Worm (Caenorhabditis elegans) whole organism, L1 larva: Measurements from ENCODE around the gene clc-28.

Experiments
- C04F5.9 ChIP-seq: sonication (generic microtip); optimal IDR thresholded peaks from 2 replicates; lab custom pipeline; 2016; ENCODE audit warnings: missing genetic modification characterization, missing compliant biosample characterization
- C16A3.4 ChIP-seq: fragments of 150-350 bp; optimal IDR thresholded peaks from 2 replicates; lab custom pipeline; 2014; ENCODE audit warnings: missing biosample characterization, missing genetic modification characterization
- aha-1 ChIP-seq: fragments of 150-350 bp; optimal IDR thresholded peaks from 2 replicates; lab custom pipeline; 2014; ENCODE audit warnings: missing biosample characterization, missing genetic modification characterization
- ceh-63 ChIP-seq: fragments of 200-800 bp; sonication (Bioruptor generic); optimal IDR thresholded peaks from 2 replicates; lab custom pipeline; 2018; ENCODE audit warnings: mild to moderate bottlenecking, missing genetic modification characterization, missing compliant biosample characterization
- ceh-88 ChIP-seq: fragments of 200-800 bp; sonication (Bioruptor generic); IDR thresholded peaks from 2 replicates; pipeline ENCODE4 v1.3.6; 2022; ENCODE audit warnings: missing genetic modification characterization, missing compliant biosample characterization
- ces-1 ChIP-seq: fragments of 150-350 bp; optimal IDR thresholded peaks from 2 replicates; lab custom pipeline; 2014; ENCODE audit warnings: missing biosample characterization, missing genetic modification reagents, missing genetic modification characterization
- dpl-1 ChIP-seq, 3 experiments: fragments of 150-350 bp in 2 of 3; sonication (generic microtip) in 1 of 3; optimal IDR thresholded peaks; 2 replicates each; lab custom pipeline; 2014 to 2017; ENCODE audit warnings: missing biosample characterization in 3 of 3, missing genetic modification characterization in 3 of 3, missing genetic modification reagents in 3 of 3
- dsc-1 ChIP-seq: sonication (generic microtip); optimal IDR thresholded peaks from 2 replicates; lab custom pipeline; 2016; ENCODE audit warnings: mild to moderate bottlenecking, missing genetic modification characterization, missing compliant biosample characterization
- efl-1 ChIP-seq, 4 experiments: fragments of 150-350 bp; optimal IDR thresholded peaks in 3 of 4; peaks in 1 of 4; 1 replicate in 1 of 4; 2 replicates in 3 of 4; lab custom pipeline; 2014; ENCODE audit warnings: missing biosample characterization in 2 of 4, missing genetic modification characterization in 2 of 4, missing genetic modification reagents in 2 of 4
- efl-3 ChIP-seq: fragments of 200-800 bp; sonication (Bioruptor generic); optimal IDR thresholded peaks from 2 replicates; lab custom pipeline; 2018; ENCODE audit warnings: mild to moderate bottlenecking, missing genetic modification characterization, missing compliant biosample characterization
- egl-13 ChIP-seq: sonication (generic microtip); optimal IDR thresholded peaks from 2 replicates; lab custom pipeline; 2016; ENCODE audit warnings: missing genotype, missing genetic modification reagents, missing genetic modification characterization, missing compliant biosample characterization
- elt-2 ChIP-seq: sonication (generic microtip); optimal IDR thresholded peaks from 2 replicates; lab custom pipeline; 2016; ENCODE audit warnings: missing genetic modification characterization, mild to moderate bottlenecking, inconsistent platforms, missing compliant biosample characterization, missing genetic modification reagents
- ets-5 ChIP-seq: fragments of 200-800 bp; sonication (Bioruptor generic); IDR thresholded peaks from 2 replicates; pipeline ENCODE4 v1.3.6; 2022; ENCODE audit warnings: missing genetic modification characterization, missing compliant biosample characterization
- fkh-10 ChIP-seq: sonication (generic microtip); optimal IDR thresholded peaks from 2 replicates; lab custom pipeline; 2017; ENCODE audit warnings: missing biosample characterization, missing genetic modification reagents, missing genetic modification characterization
- hlh-4 ChIP-seq: sonication (generic microtip); optimal IDR thresholded peaks from 2 replicates; lab custom pipeline; 2016; ENCODE audit warnings: mild to moderate bottlenecking, missing genetic modification characterization, missing compliant biosample characterization
- jun-1 ChIP-seq: fragments of 150-350 bp; optimal IDR thresholded peaks from 2 replicates; lab custom pipeline; 2014; ENCODE audit warnings: missing biosample characterization, missing genetic modification reagents, missing genetic modification characterization
- lin-14 ChIP-seq: fragments of 200-800 bp; sonication (Bioruptor generic); optimal IDR thresholded peaks from 2 replicates; lab custom pipeline; 2018; ENCODE audit warnings: mild to moderate bottlenecking, missing genetic modification characterization, moderate library complexity, missing compliant biosample characterization
- lin-35 ChIP-seq, 2 experiments: fragments of 150-350 bp; optimal IDR thresholded peaks; 2 replicates each; lab custom pipeline; 2014; ENCODE audit warnings: missing biosample characterization in 2 of 2, missing genetic modification characterization in 2 of 2, missing genetic modification reagents in 2 of 2
- mdl-1 ChIP-seq, 2 experiments: fragments of 150-350 bp; optimal IDR thresholded peaks; 2 replicates each; lab custom pipeline; 2014 to 2017; ENCODE audit warnings: missing biosample characterization in 2 of 2, missing genetic modification characterization in 2 of 2, inconsistent platforms in 1 of 2
- mef-2 ChIP-seq: fragments of 150-350 bp; optimal IDR thresholded peaks from 2 replicates; lab custom pipeline; 2014; ENCODE audit warnings: missing biosample characterization, missing genetic modification characterization
- mep-1 ChIP-seq: fragments of 150-350 bp; optimal IDR thresholded peaks from 2 replicates; lab custom pipeline; 2014; ENCODE audit warnings: missing biosample characterization, missing genetic modification characterization
- nhr-11 ChIP-seq: fragments of 150-350 bp; optimal IDR thresholded peaks from 2 replicates; lab custom pipeline; 2014; ENCODE audit warnings: missing biosample characterization, missing genetic modification characterization
- nhr-19 ChIP-seq: fragments of 200-800 bp; sonication (Bioruptor generic); conservative IDR thresholded peaks from 2 replicates; pipeline ENCODE4 v1.3.6; 2022; ENCODE audit warnings: missing genetic modification characterization, missing compliant biosample characterization
- nhr-20 ChIP-seq: sonication (generic microtip); optimal IDR thresholded peaks from 2 replicates; lab custom pipeline; 2016; ENCODE audit warnings: mild to moderate bottlenecking, missing genetic modification characterization, missing compliant biosample characterization
- nhr-28 ChIP-seq: fragments of 150-350 bp; optimal IDR thresholded peaks from 2 replicates; lab custom pipeline; 2014; ENCODE audit warnings: missing biosample characterization, missing genetic modification characterization
- nhr-76 ChIP-seq: sonication (generic microtip); optimal IDR thresholded peaks from 2 replicates; lab custom pipeline; 2017; ENCODE audit warnings: missing biosample characterization, missing genetic modification characterization
- nhr-77 ChIP-seq: fragments of 150-350 bp; optimal IDR thresholded peaks from 2 replicates; lab custom pipeline; 2014; ENCODE audit warnings: missing biosample characterization, missing genetic modification characterization
- nhr-84 ChIP-seq: sonication (generic microtip); optimal IDR thresholded peaks from 2 replicates; lab custom pipeline; 2017; ENCODE audit warnings: missing biosample characterization, missing genetic modification characterization
- nhr-90 ChIP-seq: sonication (generic microtip); optimal IDR thresholded peaks from 2 replicates; lab custom pipeline; 2016; ENCODE audit warnings: mild to moderate bottlenecking, missing genetic modification characterization, missing compliant biosample characterization; ENCODE audit not compliant: poor library complexity
- pax-3 ChIP-seq: fragments of 200-800 bp; sonication (Bioruptor generic); optimal IDR thresholded peaks from 2 replicates; lab custom pipeline; 2018; ENCODE audit warnings: mild to moderate bottlenecking, missing genetic modification characterization, moderate library complexity, missing compliant biosample characterization
- rnt-1 ChIP-seq: sonication (generic microtip); optimal IDR thresholded peaks from 2 replicates; lab custom pipeline; 2016; ENCODE audit warnings: mild to moderate bottlenecking, missing genetic modification characterization, moderate library complexity, missing compliant biosample characterization
- sox-4 ChIP-seq: sonication (generic microtip); optimal IDR thresholded peaks from 2 replicates; lab custom pipeline; 2016; ENCODE audit warnings: missing genetic modification characterization, missing compliant biosample characterization
- sptf-1 ChIP-seq: fragments of 150-350 bp; optimal IDR thresholded peaks from 2 replicates; lab custom pipeline; 2014; ENCODE audit warnings: missing biosample characterization, missing genetic modification characterization
- sup-37 ChIP-seq: fragments of 200-800 bp; sonication (Bioruptor generic); optimal IDR thresholded peaks from 2 replicates; lab custom pipeline; 2018; ENCODE audit warnings: mild to moderate bottlenecking, missing genetic modification characterization, missing compliant biosample characterization
- tlp-1 ChIP-seq: fragments of 150-350 bp; optimal IDR thresholded peaks from 2 replicates; lab custom pipeline; 2014; ENCODE audit warnings: missing biosample characterization, missing genetic modification characterization
- unc-130 ChIP-seq: fragments of 150-350 bp; optimal IDR thresholded peaks from 2 replicates; lab custom pipeline; 2017; ENCODE audit warnings: missing biosample characterization, missing genetic modification characterization, inconsistent platforms
- unc-30 ChIP-seq: sonication (generic microtip); optimal IDR thresholded peaks from 2 replicates; lab custom pipeline; 2017; ENCODE audit warnings: missing biosample characterization, missing genetic modification characterization
- unc-62 ChIP-seq: fragments of 150-350 bp; optimal IDR thresholded peaks from 2 replicates; lab custom pipeline; 2014; ENCODE audit warnings: missing biosample characterization, missing genetic modification reagents, missing genetic modification characterization
- unc-86 ChIP-seq: sonication (generic microtip); optimal IDR thresholded peaks from 2 replicates; lab custom pipeline; 2016; ENCODE audit warnings: missing genetic modification characterization, missing compliant biosample characterization
- unc-98 ChIP-seq: fragments of 200-800 bp; sonication (Bioruptor generic); IDR thresholded peaks from 2 replicates; pipeline ENCODE4 v1.3.6; 2022; ENCODE audit warnings: missing genetic modification characterization, missing compliant biosample characterization
- vab-15 ChIP-seq: sonication (generic microtip); optimal IDR thresholded peaks from 2 replicates; lab custom pipeline; 2017; ENCODE audit warnings: missing genotype, mild to moderate bottlenecking, missing genetic modification characterization, missing compliant biosample characterization
- xbp-1 ChIP-seq: sonication (generic microtip); optimal IDR thresholded peaks from 2 replicates; lab custom pipeline; 2016; ENCODE audit warnings: missing genetic modification characterization, missing compliant biosample characterization
- zag-1 ChIP-seq: fragments of 150-350 bp; optimal IDR thresholded peaks from 2 replicates; lab custom pipeline; 2014; ENCODE audit warnings: missing biosample characterization, missing genetic modification characterization
- zip-4 ChIP-seq: fragments of 200-800 bp; sonication (Bioruptor generic); optimal IDR thresholded peaks from 2 replicates; lab custom pipeline; 2018; ENCODE audit warnings: mild to moderate bottlenecking, missing genetic modification characterization, moderate library complexity, missing compliant biosample characterization
- ztf-11 ChIP-seq, 2 experiments: sonication (generic microtip); optimal IDR thresholded peaks; 2 replicates each; lab custom pipeline; 2016 to 2017; ENCODE audit warnings: missing genetic modification characterization in 2 of 2, missing biosample characterization in 1 of 2, missing compliant biosample characterization in 1 of 2

clc-28 gene

ce11 chrIII:8325574-8326513, 13.4 kb downstream of the clc-28 start, which contains the start of gene ZC262.13:
Gene ZC262.13, plus strand, starts transcription at chrIII:8326214.
- peak; percentile 82 for TF ChIP-seq elt-2 (tag; lab: Kevin White, UChicago)
- TF ChIP-seq C16A3.4 (tag; lab: Kevin White, UChicago) = no peak
- TF ChIP-seq lin-35 (GFP tag; optimal IDR thresholded peaks at IDR 0.05; lab: Kevin White, UChicago) = peak in 1 of 2 experiments; percentile 20
- no peak for TF ChIP-seq efl-1 (optimal IDR thresholded peaks at IDR 0.05; lab: Kevin White, UChicago)
- peak in 1 of 2 experiments; percentile 70 for TF ChIP-seq efl-1 (GFP tag; optimal IDR thresholded peaks at IDR 0.05 in 1 of 2; lab: Kevin White, UChicago)

DNA sequence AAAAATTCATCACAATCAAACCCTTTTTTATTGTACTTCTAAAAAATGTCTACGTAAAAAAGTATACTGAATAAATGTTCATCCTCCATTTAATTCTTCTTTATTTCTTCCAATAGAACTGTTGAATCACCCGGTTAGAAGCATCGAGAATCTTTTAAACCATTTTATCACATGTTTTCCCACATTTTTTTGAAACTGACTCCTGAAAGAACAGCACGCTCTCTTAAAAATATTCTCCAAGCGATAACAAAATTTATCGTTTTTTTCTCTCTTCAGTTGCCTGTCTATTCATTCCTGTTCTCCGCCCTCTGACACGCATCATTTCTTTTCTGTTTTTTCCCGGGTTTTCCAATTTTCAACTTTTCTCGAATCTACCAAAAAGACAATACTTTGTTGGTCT, 14.9 kb downstream of the clc-28 start, which contains the start of gene F10E9.12:
F10E9.12 (plus strand) TSS at position 131 of the 400 bp plus-strand sequence.
- TF ChIP-seq efl-1 (optimal IDR thresholded peaks at IDR 0.05; lab: Kevin White, UChicago) = no peak
- TF ChIP-seq efl-1 (GFP tag; optimal IDR thresholded peaks at IDR 0.05 in 1 of 2; lab: Kevin White, UChicago) = peak in 1 of 2 experiments; percentile 34
- TF ChIP-seq jun-1 (tag; lab: Kevin White, UChicago) = no peak

DNA sequence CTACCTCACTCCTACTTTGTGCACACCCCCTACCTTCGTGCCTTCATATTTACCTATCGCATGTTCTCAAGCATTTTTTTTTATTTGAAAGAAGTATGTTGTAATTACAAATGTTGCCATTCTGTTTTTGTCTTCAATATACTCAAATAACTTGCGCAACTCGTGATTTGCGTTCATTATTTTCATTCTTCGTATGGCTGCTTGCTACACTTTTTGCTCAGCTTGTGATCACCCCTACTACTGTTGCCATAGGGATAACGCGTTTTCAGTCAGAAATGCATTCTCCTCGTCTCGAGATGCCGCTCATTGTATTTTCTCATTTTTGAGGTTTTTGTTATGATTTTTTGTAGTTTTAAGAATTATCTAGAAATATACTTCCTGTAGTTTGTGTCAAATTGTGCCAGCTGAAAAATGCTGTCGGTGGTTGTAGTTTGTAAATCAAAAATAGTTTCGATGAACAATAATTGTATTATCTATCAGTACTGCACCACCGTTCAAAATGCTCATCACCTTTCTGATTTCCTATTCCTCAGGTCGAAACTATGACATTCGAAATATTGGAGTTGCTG, 16.5 kb downstream of the clc-28 start, which contains the start of gene F10E9.1:
F10E9.1 (plus strand) TSS at position 519 of the 569 bp plus-strand sequence.
- TF ChIP-seq sox-4 (tag; lab: Kevin White, UChicago) (no peak), sup-37 (GFP tag; lab: Kevin White, UChicago) (no peak), ztf-11 (tag; optimal IDR thresholded peaks at IDR 0.05; lab: Kevin White, UChicago) (no peak), sptf-1 (tag; lab: Kevin White, UChicago) (no peak), ceh-63 (GFP tag; lab: Kevin White, UChicago) (no peak), egl-13 (tag; lab: Kevin White, UChicago) (no peak), efl-3 (GFP tag; lab: Kevin White, UChicago) (no peak), aha-1 (tag; lab: Kevin White, UChicago) (no peak), mep-1 (tag; lab: Kevin White, UChicago) (no peak), vab-15 (tag; lab: Kevin White, UChicago) (no peak), zip-4 (GFP tag; lab: Kevin White, UChicago) (no peak), C16A3.4 (tag; lab: Kevin White, UChicago) (no peak), zag-1 (no peak), rnt-1 (tag; lab: Kevin White, UChicago) (no peak), nhr-19 (no peak), nhr-77 (no peak), ceh-88 (GFP tag; lab: Robert Waterston, UW) (no peak), unc-86 (tag; lab: Kevin White, UChicago) (no peak), lin-14 (GFP tag; lab: Kevin White, UChicago) (peak; percentile 20), xbp-1 (no peak), hlh-4 (tag; lab: Kevin White, UChicago) (no peak), mdl-1 (tag; optimal IDR thresholded peaks at IDR 0.05; lab: Kevin White, UChicago) (no peak), nhr-11 (tag; lab: Kevin White, UChicago) (peak; percentile 48), dsc-1 (tag; lab: Kevin White, UChicago) (peak; percentile 14), nhr-84 (tag; lab: Kevin White, UChicago) (no peak), ces-1 (GFP tag; lab: Kevin White, UChicago) (no peak), pax-3 (tag; lab: Kevin White, UChicago) (no peak), tlp-1 (tag; lab: Kevin White, UChicago) (no peak), ets-5 (GFP tag; lab: Robert Waterston, UW) (no peak), C04F5.9 (tag; lab: Kevin White, UChicago) (no peak), unc-130 (tag; lab: Kevin White, UChicago) (no peak), nhr-76 (tag; lab: Kevin White, UChicago) (no peak), nhr-20 (tag; lab: Kevin White, UChicago) (peak; percentile 10), nhr-28 (tag; lab: Kevin White, UChicago) (no peak), unc-98 (GFP tag; lab: Robert Waterston, UW) (no peak), mef-2 (tag; lab: Kevin White, UChicago) (no peak), nhr-90 (tag; lab: Kevin White, UChicago) (no peak), fkh-10 (GFP tag; lab: Kevin White, UChicago) (no peak), unc-62 (GFP tag; lab: Kevin White, UChicago) (no peak), dpl-1 (GFP tag; optimal IDR thresholded peaks at IDR 0.05; lab: Kevin White, UChicago) (no peak), unc-30 (tag; lab: Kevin White, UChicago) (no peak)
